Worm (Caenorhabditis elegans): Measurements from ENCODE around the gene T28C6.5.

The T28C6.5 gene

DNA sequence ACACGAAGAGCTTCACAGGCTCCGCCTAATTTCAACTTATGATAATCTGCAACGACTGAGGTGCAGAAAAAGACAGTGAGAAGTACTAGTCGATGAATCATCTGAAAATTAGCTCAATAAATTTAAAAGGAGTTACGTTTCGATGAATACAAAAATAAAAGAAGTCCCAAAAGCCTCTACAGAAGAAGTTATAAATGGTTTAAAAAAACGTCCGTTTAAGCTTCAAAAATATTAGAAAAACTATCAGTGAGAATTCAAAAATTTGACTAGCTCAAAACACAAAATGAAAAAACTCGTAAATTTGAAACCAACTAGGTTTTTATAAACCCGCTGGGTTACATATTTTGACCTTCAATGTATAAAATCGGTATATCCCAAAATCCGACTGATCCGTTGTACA, 34.7 kb downstream of the T28C6.5 start, which contains the start of gene T11B7.5:
T11B7.5 (minus strand) TSS at position 101 of the 400 bp plus-strand sequence.
- TF ChIP-seq zfh-2 (GFP tag; conservative IDR thresholded peaks at IDR 0.05) (no peak), mcd-1 (GFP tag; IDR thresholded peaks at IDR 0.05) (no peak), Y67H2A.10 (GFP tag; conservative IDR thresholded peaks at IDR 0.05) (no peak), snpc-3.4 (tag; optimal IDR thresholded peaks at IDR 0.05) (no peak), ztf-22 (GFP tag; optimal IDR thresholded peaks at IDR 0.05) (no peak), hmg-20 (GFP tag; IDR thresholded peaks at IDR 0.05) (no peak), B0035.1 (tag; optimal IDR thresholded peaks at IDR 0.05) (no peak), madf-8 (GFP tag; conservative IDR thresholded peaks at IDR 0.05) (no peak), F57C9.4 (tag; optimal IDR thresholded peaks at IDR 0.05) (no peak), F23B12.7 (tag; optimal IDR thresholded peaks at IDR 0.05; ENCODE audit: insufficient read depth) (no peak), attf-5 (GFP tag; optimal IDR thresholded peaks at IDR 0.05) (no peak), ztf-28 (GFP tag; IDR thresholded peaks at IDR 0.05) (no peak), unc-62 (GFP tag; optimal IDR thresholded peaks at IDR 0.05) (no peak), unc-130 (GFP tag; optimal IDR thresholded peaks at IDR 0.05) (no peak), ceh-79 (tag; optimal IDR thresholded peaks at IDR 0.05) (no peak), dpl-1 (GFP tag; optimal IDR thresholded peaks at IDR 0.05) (no peak), rpc-1 (optimal IDR thresholded peaks at IDR 0.05) (no peak), rpc-1 (tag; optimal IDR thresholded peaks at IDR 0.05) (no peak), atf-7 (tag; optimal IDR thresholded peaks at IDR 0.05) (no peak)

DNA sequence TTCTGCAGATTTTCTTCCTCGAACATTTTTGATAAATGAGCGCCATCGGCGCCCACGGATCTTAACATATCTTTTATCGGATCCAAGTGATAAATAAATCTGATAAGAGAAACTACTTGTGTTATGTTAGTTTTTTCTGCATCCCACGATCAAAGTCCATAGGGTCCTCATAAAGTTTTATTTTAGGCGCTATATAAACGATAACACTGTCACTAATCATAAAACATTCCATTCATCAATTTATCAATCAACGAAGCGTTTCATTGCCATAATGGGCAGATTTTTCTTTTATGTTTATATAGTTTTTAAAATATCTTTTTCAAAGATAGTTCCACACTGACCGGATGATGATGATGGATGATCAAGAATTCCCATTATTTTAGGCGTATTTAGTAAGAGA, 43.4 kb downstream of the T28C6.5 start:
- TF ChIP-seq die-1 (tag; optimal IDR thresholded peaks at IDR 0.05) (no peak), chd-7 (tag; optimal IDR thresholded peaks at IDR 0.05) (no peak), atf-7 (tag; optimal IDR thresholded peaks at IDR 0.05) (no peak), him-1 (tag; optimal IDR thresholded peaks at IDR 0.05) (no peak), somi-1 (GFP tag; optimal IDR thresholded peaks at IDR 0.05) (no peak), nfya-2 (GFP tag; IDR thresholded peaks at IDR 0.05) (no peak), unc-62 (GFP tag; optimal IDR thresholded peaks at IDR 0.05) (no peak), sea-2 (GFP tag; IDR thresholded peaks at IDR 0.05) (no peak), madf-3 (GFP tag; IDR thresholded peaks at IDR 0.05) (no peak), madf-6 (GFP tag; IDR thresholded peaks at IDR 0.05) (no peak)

- no peak for TF ChIP-seq hmg-20 (GFP tag; IDR thresholded peaks at IDR 0.05)
- TF ChIP-seq akir-1 (GFP tag; optimal IDR thresholded peaks at IDR 0.05): no peak
- no peak for TF ChIP-seq ztf-3 (GFP tag; optimal IDR thresholded peaks at IDR 0.05)
- peak; percentile 10 for TF ChIP-seq pha-4 (tag; optimal IDR thresholded peaks at IDR 0.05)
These were observed 44.1 kb downstream of the T28C6.5 start, which contains the start of gene C09G9.1 for ce11 chrIV:8865343-8865742. Gene C09G9.1 (minus strand): TSS chrIV:8865485.

DNA sequence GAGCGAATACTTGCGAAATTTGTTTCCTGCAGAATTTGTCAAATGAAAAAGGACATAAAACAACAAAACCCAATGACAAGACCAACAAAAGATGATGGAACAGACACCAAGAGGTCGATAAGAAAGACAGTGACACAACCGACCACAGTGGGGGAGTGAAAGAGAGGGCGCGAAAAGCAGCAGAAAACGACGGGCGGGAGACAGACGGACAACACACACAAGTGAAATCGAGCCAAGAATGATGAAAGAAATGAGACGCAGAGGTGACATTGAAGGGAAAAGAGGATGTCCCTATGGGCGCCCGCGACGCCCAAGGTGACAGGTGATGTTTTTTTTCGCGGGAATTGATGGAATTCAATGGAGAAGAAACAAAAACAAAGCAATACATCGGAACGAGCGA, 44.8 kb downstream of the T28C6.5 start:
- TF ChIP-seq efl-1 (GFP tag; optimal IDR thresholded peaks at IDR 0.05) (peak; percentile 17), egrh-3 (GFP tag; IDR thresholded peaks at IDR 0.05) (peak; percentile 29; the same call in 1 of the 2 replicates), snpc-1.3 (tag; optimal IDR thresholded peaks at IDR 0.05; ENCODE audit: insufficient read depth) (peak; percentile 33), attf-5 (GFP tag; optimal IDR thresholded peaks at IDR 0.05) (peak; percentile 63), aptf-3 (GFP tag; IDR thresholded peaks at IDR 0.05) (no peak), zim-3 (tag; optimal IDR thresholded peaks at IDR 0.05) (no peak), lin-54 (GFP tag; optimal IDR thresholded peaks at IDR 0.05) (peak; percentile 20), atf-7 (tag; optimal IDR thresholded peaks at IDR 0.05) (peak; percentile 17), ceh-40 (GFP tag; IDR thresholded peaks at IDR 0.05) (no peak), F22D6.2 (tag; optimal IDR thresholded peaks at IDR 0.05) (no peak), ztf-18 (tag; optimal IDR thresholded peaks at IDR 0.05) (peak; percentile 53), C06A6.2 (GFP tag; conservative IDR thresholded peaks at IDR 0.05) (no peak), ceh-100 (GFP tag; IDR thresholded peaks at IDR 0.05) (no peak), let-607 (tag; optimal IDR thresholded peaks at IDR 0.05) (peak; percentile 74 to 90), attf-3 (GFP tag; conservative IDR thresholded peaks at IDR 0.05) (peak; percentile 23; the same call in 1 of the 2 replicates), ztf-26 (tag; optimal IDR thresholded peaks at IDR 0.05) (peak; percentile 67), Y56A3A.18 (GFP tag; IDR thresholded peaks at IDR 0.05) (peak; percentile 77; the same call in 1 of the 2 replicates)
